Fruit fly (Drosophila melanogaster): ENCODE results near the gene CG4408.
A peak's percentile ranks its signal among the peaks of the same experiment; 100 is the strongest.

The CG4408 gene

DNA sequence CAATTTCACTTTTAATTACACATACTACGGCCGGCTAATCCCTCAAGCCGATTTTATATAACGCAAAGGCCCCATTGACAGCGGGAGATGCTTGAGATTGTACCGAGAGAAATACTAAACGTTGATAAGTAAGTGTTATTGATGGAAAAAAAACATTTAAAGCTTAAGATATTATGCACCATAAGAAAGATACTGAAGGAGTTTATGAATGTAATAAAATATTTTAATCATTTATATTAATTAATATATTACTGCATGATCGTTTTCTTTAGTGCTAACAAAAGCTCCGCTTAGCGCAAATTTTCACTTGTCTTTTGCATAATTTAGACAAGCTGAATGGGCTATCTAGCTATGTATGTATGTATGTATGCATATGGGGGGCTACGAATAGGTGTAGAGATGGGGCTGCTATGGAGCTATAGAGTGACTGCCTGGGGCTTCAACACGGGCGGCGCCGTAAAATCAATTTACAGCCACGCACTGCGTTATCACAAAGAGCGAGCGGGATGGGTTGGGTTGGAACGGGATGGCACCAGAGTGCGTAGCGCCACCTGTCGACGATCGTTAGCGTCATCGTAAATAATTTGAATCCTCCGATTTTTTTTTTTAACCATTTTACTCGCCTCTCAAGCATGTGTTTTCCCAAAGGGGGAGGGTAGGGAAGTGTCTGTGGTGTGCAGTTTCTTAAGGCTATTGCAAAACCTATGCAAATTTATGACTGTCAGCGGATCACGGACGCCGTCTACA lies 33.3 kb upstream of the CG4408 start (continued):
- TF ChIP-seq wor (GFP tag; IDR thresholded peaks at IDR 0.05) (peak; percentile 51), PHDP (tag; optimal IDR thresholded peaks at IDR 0.05) (no peak), Bgb (GFP tag; IDR thresholded peaks at IDR 0.05; ENCODE audit: partially characterized antibody) (no peak), sc (optimal IDR thresholded peaks at IDR 0.05) (no peak), sc (GFP tag; optimal IDR thresholded peaks at IDR 0.05) (peak; percentile 8), ash1 (GFP tag; optimal IDR thresholded peaks at IDR 0.05) (no peak), slou (GFP tag; optimal IDR thresholded peaks at IDR 0.05) (no peak), gsb-n (tag; optimal IDR thresholded peaks at IDR 0.05) (peak; percentile 31), CG31224 (GFP tag; IDR thresholded peaks at IDR 0.05) (no peak), bsh (GFP tag; optimal IDR thresholded peaks at IDR 0.05) (peak in 1 of 2 experiments; percentile 64), Camta (GFP tag; optimal IDR thresholded peaks at IDR 0.05) (no peak), CG10321 (GFP tag; IDR thresholded peaks at IDR 0.05) (no peak; the same call in 1 of the 2 replicates), Pdp1 (GFP tag; optimal IDR thresholded peaks at IDR 0.05) (no peak), ftz-f1 (GFP tag; optimal IDR thresholded peaks at IDR 0.05) (no peak), schlank (tag; optimal IDR thresholded peaks at IDR 0.05) (no peak)

DNA sequence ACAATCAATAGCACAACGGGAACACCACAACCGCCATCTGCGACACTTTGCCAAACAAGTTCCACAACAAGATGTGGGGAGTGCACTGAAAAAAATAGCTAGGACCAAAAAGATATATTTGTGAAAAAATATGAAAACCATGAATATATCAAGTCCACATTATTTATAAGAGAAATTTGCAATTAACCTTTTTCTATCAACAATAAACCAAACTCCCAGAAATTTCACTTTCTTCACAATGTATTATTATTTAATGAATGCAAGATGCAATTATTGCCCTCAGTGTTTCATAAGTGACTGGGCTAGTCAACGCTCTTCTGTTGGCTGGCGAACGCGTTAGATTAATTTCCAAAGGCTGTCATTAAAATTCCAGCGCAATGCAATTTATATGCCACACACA lies 32.3 kb upstream of the CG4408 start:
- no peak for TF ChIP-seq nerfin-1 (tag; optimal IDR thresholded peaks at IDR 0.05)
- TF ChIP-seq luna (GFP tag; optimal IDR thresholded peaks at IDR 0.05) = no peak
- TF ChIP-seq lilli (GFP tag; optimal IDR thresholded peaks at IDR 0.05) = no peak
- TF ChIP-seq nom (GFP tag; optimal IDR thresholded peaks at IDR 0.05) = no peak
- no peak for TF ChIP-seq CG7786 (GFP tag; optimal IDR thresholded peaks at IDR 0.05)
- no peak for TF ChIP-seq lab (GFP tag; optimal IDR thresholded peaks at IDR 0.05)
- TF ChIP-seq Sry-β (GFP tag; optimal IDR thresholded peaks at IDR 0.05) = no peak
- no peak for TF ChIP-seq CG14014 (GFP tag; IDR thresholded peaks at IDR 0.05)
- TF ChIP-seq CG17802 (tag; optimal IDR thresholded peaks at IDR 0.05) = no peak
- TF ChIP-seq Drgx (GFP tag; IDR thresholded peaks at IDR 0.05) = peak; percentile 77
- TF ChIP-seq pros (GFP tag; optimal IDR thresholded peaks at IDR 0.05) = no peak
- peak; percentile 53 for TF ChIP-seq Sox102F (GFP tag; optimal IDR thresholded peaks at IDR 0.05)
- TF ChIP-seq sob (GFP tag; IDR thresholded peaks at IDR 0.05) = no peak
- peak; percentile 29 for TF ChIP-seq gem (tag; optimal IDR thresholded peaks at IDR 0.05)
- TF ChIP-seq dmrt99B (tag; optimal IDR thresholded peaks at IDR 0.05) = peak; percentile 21
- TF ChIP-seq CG3065 (GFP tag; optimal IDR thresholded peaks at IDR 0.05) = no peak
- no peak for TF ChIP-seq CG18011 (GFP tag; optimal IDR thresholded peaks at IDR 0.05)
- TF ChIP-seq CG11504 (tag; optimal IDR thresholded peaks at IDR 0.05) = peak; percentile 28
- TF ChIP-seq maf-S (GFP tag; optimal IDR thresholded peaks at IDR 0.05) = no peak
- TF ChIP-seq Ets65A (GFP tag) = peak; percentile 26
- no peak for TF ChIP-seq CG32767 (GFP tag; IDR thresholded peaks at IDR 0.05)
- TF ChIP-seq kni (GFP tag; optimal IDR thresholded peaks at IDR 0.05) = no peak
- no peak for TF ChIP-seq CG2889 (GFP tag; IDR thresholded peaks at IDR 0.05)
- no peak for TF ChIP-seq CG3407 (GFP tag; optimal IDR thresholded peaks at IDR 0.05)
- TF ChIP-seq Hr51 (GFP tag; optimal IDR thresholded peaks at IDR 0.05) = peak in 1 of 2 experiments; percentile 26
- no peak for TF ChIP-seq prd (optimal IDR thresholded peaks at IDR 0.05)
- TF ChIP-seq prd (GFP tag; IDR thresholded peaks at IDR 0.05) = no peak
- TF ChIP-seq eve (GFP tag; optimal IDR thresholded peaks at IDR 0.05) = peak in 1 of 2 experiments; percentile 1
- TF ChIP-seq CG7987 (GFP tag; optimal IDR thresholded peaks at IDR 0.05) = no peak
- TF ChIP-seq cato (GFP tag; optimal IDR thresholded peaks at IDR 0.05; ENCODE audit: borderline replicate concordance) = peak; percentile 3
- TF ChIP-seq cg (GFP tag; optimal IDR thresholded peaks at IDR 0.05) = no peak
- TF ChIP-seq sens (GFP tag) = peak; percentile 76
- TF ChIP-seq CG2712 (tag; optimal IDR thresholded peaks at IDR 0.05) = no peak
- no peak for TF ChIP-seq D (optimal IDR thresholded peaks at IDR 0.05)
- no peak for TF ChIP-seq D (GFP tag; optimal IDR thresholded peaks at IDR 0.05)

All from whole organism, embryonic.